Worm (Caenorhabditis elegans) whole organism, early embryonic: Measurements from ENCODE around the gene hrde-2.

ENCODE experiments used
- B0310.2 ChIP-seq: sonication (generic microtip); optimal IDR thresholded peaks from 2 replicates; lab custom pipeline; 2016; ENCODE audit warnings: mild to moderate bottlenecking, missing genetic modification characterization, missing compliant biosample characterization
- F13C5.2 ChIP-seq: sonication (generic microtip); optimal IDR thresholded peaks from 2 replicates; lab custom pipeline; 2017; ENCODE audit warnings: mild to moderate bottlenecking, missing genetic modification characterization, inconsistent platforms, missing compliant biosample characterization
- aly-1 ChIP-seq: sonication (generic microtip); optimal IDR thresholded peaks from 2 replicates; lab custom pipeline; 2016; ENCODE audit warnings: missing genetic modification characterization, missing compliant biosample characterization
- ama-1 ChIP-seq: fragments of 150-350 bp; optimal IDR thresholded peaks from 2 replicates; lab custom pipeline; 2014
- ceh-13 ChIP-seq: fragments of 200-800 bp; sonication (Bioruptor generic); optimal IDR thresholded peaks from 2 replicates; lab custom pipeline; 2018; ENCODE audit warnings: mild to moderate bottlenecking, missing genetic modification characterization, missing compliant biosample characterization
- ceh-36 ChIP-seq: sonication (generic microtip); optimal IDR thresholded peaks from 2 replicates; lab custom pipeline; 2016; ENCODE audit warnings: missing genetic modification characterization, inconsistent platforms, missing compliant biosample characterization
- ets-7 ChIP-seq: sonication (generic microtip); optimal IDR thresholded peaks from 2 replicates; lab custom pipeline; 2016; ENCODE audit warnings: missing genotype, missing genetic modification characterization, missing compliant biosample characterization
- flt-1 ChIP-seq: fragments of 200-800 bp; sonication (Bioruptor generic); IDR thresholded peaks from 2 replicates; pipeline ENCODE4 v1.3.6; 2022; ENCODE audit warnings: missing genetic modification characterization, missing compliant biosample characterization
- hmbx-1 ChIP-seq: sonication (generic microtip); optimal IDR thresholded peaks from 2 replicates; lab custom pipeline; 2016; ENCODE audit warnings: mild to moderate bottlenecking, missing genetic modification characterization, missing compliant biosample characterization
- hmg-4 ChIP-seq: fragments of 200-800 bp; sonication (Bioruptor generic); optimal IDR thresholded peaks from 2 replicates; lab custom pipeline; 2018; ENCODE audit warnings: mild to moderate bottlenecking, missing genetic modification characterization, missing compliant biosample characterization
- hnd-1 ChIP-seq: sonication (generic microtip); optimal IDR thresholded peaks from 2 replicates; lab custom pipeline; 2016; ENCODE audit warnings: missing genetic modification characterization, missing compliant biosample characterization
- pes-1 ChIP-seq: fragments of 200-800 bp; sonication (Bioruptor generic); IDR thresholded peaks from 2 replicates; pipeline ENCODE4 v1.3.6; 2022; ENCODE audit warnings: missing genetic modification reagents, missing genetic modification characterization, missing compliant biosample characterization
- scrt-1 ChIP-seq: fragments of 200-800 bp; sonication (Bioruptor generic); IDR thresholded peaks from 2 replicates; pipeline ENCODE4 v1.3.6; 2022; ENCODE audit warnings: missing genetic modification characterization, missing compliant biosample characterization
- sea-1 ChIP-seq: fragments of 200-800 bp; sonication (Bioruptor generic); conservative IDR thresholded peaks from 2 replicates; pipeline ENCODE4 v1.3.6; 2022; ENCODE audit warnings: missing genetic modification characterization, missing compliant biosample characterization
- tbx-11 ChIP-seq: fragments of 200-800 bp; sonication (Bioruptor generic); IDR thresholded peaks from 2 replicates; pipeline ENCODE4 v1.3.6; 2022; ENCODE audit warnings: missing genetic modification characterization, missing compliant biosample characterization
- tbx-37 ChIP-seq: fragments of 200-800 bp; sonication (Bioruptor generic); conservative IDR thresholded peaks from 2 replicates; pipeline ENCODE4 v1.3.6; 2022; ENCODE audit warnings: missing genetic modification reagents, missing genetic modification characterization, missing compliant biosample characterization
- tra-4 ChIP-seq: sonication (generic microtip); optimal IDR thresholded peaks from 2 replicates; lab custom pipeline; 2017; ENCODE audit warnings: missing genetic modification characterization, missing compliant biosample characterization

The hrde-2 gene

ce11 chrV:15000055-15000704 is 4.7 kb upstream of the hrde-2 start, which contains the start of gene rps-16:
Gene rps-16, minus strand, starts transcription at chrV:15000541.
- no peak for TF ChIP-seq ceh-13
- peak; percentile 33 for TF ChIP-seq ama-1 (lab: Kevin White, UChicago)
- TF ChIP-seq ceh-36 (tag; lab: Kevin White, UChicago), result no peak
- TF ChIP-seq hnd-1 (tag; lab: Kevin White, UChicago), result no peak
- no peak for TF ChIP-seq hmg-4 (GFP tag; lab: Kevin White, UChicago)
- no peak for TF ChIP-seq F13C5.2 (tag; lab: Kevin White, UChicago)

ce11 chrV:15001536-15001935 is 3.4 kb upstream of the hrde-2 start:
- no peak for TF ChIP-seq B0310.2 (tag; lab: Kevin White, UChicago)
- no peak for TF ChIP-seq scrt-1 (GFP tag; lab: Robert Waterston, UW)
- TF ChIP-seq aly-1 (tag; lab: Kevin White, UChicago), result no peak
- no peak for TF ChIP-seq hmg-4 (GFP tag; lab: Kevin White, UChicago)
- no peak for TF ChIP-seq tra-4 (tag; lab: Kevin White, UChicago)
- TF ChIP-seq hnd-1 (tag; lab: Kevin White, UChicago), result no peak
- TF ChIP-seq ama-1 (lab: Kevin White, UChicago), result no peak

DNA sequence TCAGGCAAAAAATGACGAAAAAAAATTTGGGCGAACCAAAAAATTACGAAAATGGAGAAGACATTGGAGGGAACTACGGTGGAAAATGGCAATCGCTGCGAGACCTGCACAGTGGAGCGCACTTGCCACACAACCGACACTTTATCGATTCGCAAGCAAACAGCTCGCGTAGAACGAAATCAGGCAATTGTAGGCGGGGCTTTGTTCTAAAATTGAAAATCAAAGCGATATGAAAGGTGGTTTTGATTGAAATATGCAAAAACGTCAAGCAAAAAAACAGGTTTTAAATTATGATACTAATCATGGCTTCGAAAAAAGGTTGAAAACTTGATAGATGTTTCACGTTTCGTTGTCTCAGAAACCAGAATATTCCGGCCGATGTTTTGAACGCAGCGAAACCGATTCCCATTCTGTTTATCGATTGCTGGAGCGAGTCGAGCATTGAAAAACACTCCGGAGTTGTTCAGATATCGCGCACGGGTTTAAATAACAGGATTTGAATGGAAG is 2.7 kb upstream of the hrde-2 start, which contains the start of the genes fib-1 and mut-15:
Gene fib-1, minus strand, starts transcription at position 40 of the 507 bp plus-strand sequence.
Gene mut-15, plus strand, starts transcription at position 360 of the 507 bp plus-strand sequence.
- TF ChIP-seq hmg-4 (GFP tag; lab: Kevin White, UChicago) (peak; percentile 48), flt-1 (GFP tag; lab: Robert Waterston, UW) (no peak), pes-1 (no peak; the same call in 1 of the 2 replicates), ets-7 (tag; lab: Kevin White, UChicago) (peak; percentile 60), B0310.2 (tag; lab: Kevin White, UChicago) (peak; percentile 24), F13C5.2 (tag; lab: Kevin White, UChicago) (peak; percentile 86), ceh-13 (peak; percentile 41), tbx-11 (GFP tag; lab: Robert Waterston, UW) (no peak), aly-1 (tag; lab: Kevin White, UChicago) (no peak), ceh-36 (tag; lab: Kevin White, UChicago) (no peak), ama-1 (lab: Kevin White, UChicago) (no peak), tbx-37 (no peak; the same call in 1 of the 2 replicates)

DNA sequence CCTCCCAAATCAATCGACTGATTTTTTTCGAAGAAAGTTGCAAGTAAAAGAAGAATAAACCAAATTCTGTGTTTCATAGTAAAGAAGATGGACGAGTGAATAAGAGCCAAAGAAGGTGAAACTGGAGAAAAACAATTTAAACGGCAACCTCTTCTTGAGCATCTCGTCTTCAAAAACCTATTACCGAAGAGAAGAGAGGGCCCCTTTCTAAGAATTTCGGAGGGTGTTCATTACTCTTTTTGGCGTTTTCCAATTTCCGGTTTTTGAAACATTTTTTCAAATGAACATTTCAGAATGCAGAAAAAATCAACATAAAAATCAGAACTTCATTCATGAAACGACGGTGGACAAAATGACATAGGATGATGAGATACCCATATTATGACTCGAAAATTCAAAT is 6.7 kb downstream of the hrde-2 start, which contains the start of gene nmr-2:
Gene nmr-2, minus strand, starts transcription at position 101 of the 400 bp plus-strand sequence.
- TF ChIP-seq ets-7 (tag; lab: Kevin White, UChicago) (no peak), ceh-36 (tag; lab: Kevin White, UChicago) (no peak), flt-1 (GFP tag; lab: Robert Waterston, UW) (no peak), tra-4 (tag; lab: Kevin White, UChicago) (no peak), B0310.2 (tag; lab: Kevin White, UChicago) (no peak), ceh-13 (no peak), hmbx-1 (tag; lab: Kevin White, UChicago) (no peak), ama-1 (lab: Kevin White, UChicago) (no peak), sea-1 (GFP tag; lab: Robert Waterston, UW) (no peak), scrt-1 (GFP tag; lab: Robert Waterston, UW) (no peak), hnd-1 (tag; lab: Kevin White, UChicago) (no peak)

DNA sequence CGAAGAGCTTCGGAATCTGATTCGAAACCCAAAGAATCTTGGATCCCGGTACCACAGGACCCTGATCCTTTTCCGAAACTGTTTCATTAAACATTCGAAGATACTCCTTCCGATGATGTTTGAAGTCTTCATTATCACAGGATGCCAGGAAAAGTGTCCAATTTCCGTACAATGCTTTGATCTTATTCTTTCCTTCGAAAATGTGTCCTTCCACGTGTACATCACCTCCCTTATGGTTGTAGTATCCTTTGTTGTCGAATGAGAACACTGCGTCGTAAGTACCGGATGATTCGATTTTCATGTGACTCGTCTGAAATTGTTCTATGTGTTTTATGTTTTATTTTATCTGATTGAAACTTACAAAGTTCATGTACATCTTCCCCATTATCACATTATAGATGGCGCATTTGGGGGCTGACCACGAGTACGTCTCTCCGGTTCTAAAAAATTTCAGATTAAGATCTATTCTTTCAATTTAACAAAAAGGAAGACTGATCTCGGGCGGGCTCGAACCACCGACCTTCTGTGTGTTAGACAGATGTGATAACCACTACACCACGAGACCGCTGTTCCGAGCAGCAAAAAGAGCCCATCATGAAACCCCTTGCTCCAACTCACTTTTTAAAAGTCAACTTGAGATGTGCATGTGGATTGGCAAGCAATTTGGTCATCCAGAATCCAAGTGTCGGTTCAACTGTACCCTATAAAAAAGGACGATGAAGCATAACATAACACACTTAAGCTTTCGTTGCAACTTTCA is 7.8 kb downstream of the hrde-2 start:
- TF ChIP-seq ceh-36 (tag; lab: Kevin White, UChicago) (no peak), tbx-11 (GFP tag; lab: Robert Waterston, UW) (no peak), ets-7 (tag; lab: Kevin White, UChicago) (no peak), pes-1 (no peak), scrt-1 (GFP tag; lab: Robert Waterston, UW) (no peak), ama-1 (lab: Kevin White, UChicago) (no peak), hnd-1 (tag; lab: Kevin White, UChicago) (no peak), flt-1 (GFP tag; lab: Robert Waterston, UW) (no peak), tra-4 (tag; lab: Kevin White, UChicago) (no peak), aly-1 (tag; lab: Kevin White, UChicago) (no peak), hmbx-1 (tag; lab: Kevin White, UChicago) (no peak)

- no peak for TF ChIP-seq pes-1
- TF ChIP-seq hmbx-1 (tag; lab: Kevin White, UChicago), result no peak
- no peak for TF ChIP-seq B0310.2 (tag; lab: Kevin White, UChicago)
- no peak for TF ChIP-seq hnd-1 (tag; lab: Kevin White, UChicago)
- TF ChIP-seq ets-7 (tag; lab: Kevin White, UChicago), result no peak
- TF ChIP-seq ama-1 (lab: Kevin White, UChicago), result no peak
- TF ChIP-seq aly-1 (tag; lab: Kevin White, UChicago), result no peak
- TF ChIP-seq ceh-36 (tag; lab: Kevin White, UChicago), result no peak
- no peak for TF ChIP-seq sea-1 (GFP tag; lab: Robert Waterston, UW)
- TF ChIP-seq scrt-1 (GFP tag; lab: Robert Waterston, UW), result no peak
- no peak for TF ChIP-seq ceh-13
- TF ChIP-seq hmg-4 (GFP tag; lab: Kevin White, UChicago), result no peak
- TF ChIP-seq tra-4 (tag; lab: Kevin White, UChicago), result no peak
- TF ChIP-seq F13C5.2 (tag; lab: Kevin White, UChicago), result no peak
Measured at ce11 chrV:15013328-15013727, 8.4 kb downstream of the hrde-2 start.
